Fruit fly (Drosophila melanogaster): ENCODE results near the gene Jhbp5.

DNA sequence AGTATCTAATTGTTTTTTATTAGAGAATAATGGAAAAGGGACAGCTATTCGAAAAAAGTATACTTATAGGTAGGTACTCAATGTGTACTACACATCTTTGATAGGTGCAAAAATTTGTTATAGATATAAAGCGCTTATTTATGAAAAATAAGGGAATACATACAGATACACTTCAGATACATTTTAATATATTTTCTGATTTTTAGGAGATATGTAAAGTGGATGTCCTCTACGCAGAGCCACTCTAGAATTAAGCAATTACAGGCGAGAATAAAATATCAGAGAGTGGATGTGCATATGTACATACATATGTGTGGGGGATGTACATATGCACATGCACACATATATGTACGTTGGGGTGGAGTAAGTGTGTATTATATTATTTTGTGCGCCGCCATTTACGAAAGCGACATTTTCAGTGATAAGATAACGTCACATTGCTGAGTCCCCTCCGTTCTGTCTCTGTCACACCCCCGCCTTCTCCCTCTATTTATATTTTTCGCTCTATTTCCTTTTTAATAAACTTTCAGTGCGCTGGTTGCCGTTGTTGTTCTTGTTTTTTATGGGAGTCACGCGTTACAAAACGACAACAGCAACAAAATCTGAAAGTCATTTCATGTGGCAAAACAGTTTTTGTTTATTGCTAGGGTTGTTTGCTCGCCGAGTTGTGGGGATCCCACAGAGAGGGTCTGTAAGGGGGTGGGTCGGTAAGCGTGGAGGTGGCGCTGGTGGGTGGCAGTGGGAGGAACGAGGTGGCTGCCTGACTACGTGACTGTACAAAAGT, 41.0 kb downstream of the Jhbp5 start:
- TF ChIP-seq Pif1A (GFP tag; optimal IDR thresholded peaks at IDR 0.05) (no peak), gl (tag; optimal IDR thresholded peaks at IDR 0.05) (no peak), fd96Ca (GFP tag; IDR thresholded peaks at IDR 0.05) (0 out of 3 replicates have a peak, but pooled peaks have one; percentile 43), CG8301 (tag; optimal IDR thresholded peaks at IDR 0.05) (no peak), CG4496 (GFP tag; IDR thresholded peaks at IDR 0.05) (no peak), CG10348 (GFP tag; IDR thresholded peaks at IDR 0.05) (no peak), CG9948 (tag; optimal IDR thresholded peaks at IDR 0.05) (no peak), rn (GFP tag; IDR thresholded peaks at IDR 0.05) (no peak), CG13204 (GFP tag; optimal IDR thresholded peaks at IDR 0.05) (no peak), Snoo (tag; optimal IDR thresholded peaks at IDR 0.05) (no peak), CG15710 (tag; optimal IDR thresholded peaks at IDR 0.05) (no peak)
